Fruit fly (Drosophila melanogaster) whole organism, embryonic: ENCODE results near the gene CG43051.

Experiments
- Atf6 ChIP-seq: fragments of 200-800 bp; sonication (Bioruptor generic); IDR thresholded peaks from 2 replicates; pipeline ENCODE4 v1.3.6; 2022; ENCODE audit warnings: missing biosample characterization, missing genetic modification characterization
- BEAF-32 ChIP-seq: fragments of 200-800 bp; sonication (Bioruptor generic); optimal IDR thresholded peaks from 3 replicates; lab custom pipeline; 2017; ENCODE audit warnings: missing biosample characterization, missing genetic modification characterization, mild to moderate bottlenecking, moderate library complexity, missing genetic modification reagents
- Blimp-1 ChIP-seq: fragments of 200-800 bp; sonication (Bioruptor generic); optimal IDR thresholded peaks from 3 replicates; lab custom pipeline; 2018; ENCODE audit warnings: missing biosample characterization, missing genetic modification characterization, mild to moderate bottlenecking, moderate library complexity, missing genetic modification reagents
- CG1024 ChIP-seq: fragments of 200-800 bp; sonication (Bioruptor generic); IDR thresholded peaks from 2 replicates; pipeline ENCODE4 v1.3.6; 2022; ENCODE audit warnings: missing biosample characterization, missing genetic modification characterization
- CG12659 ChIP-seq: fragments of 200-800 bp; sonication (Bioruptor generic); optimal IDR thresholded peaks from 3 replicates; lab custom pipeline; 2017; ENCODE audit warnings: mild to moderate bottlenecking, missing biosample characterization, missing genetic modification reagents, missing genetic modification characterization
- CG15479 ChIP-seq: fragments of 200-800 bp; sonication (Bioruptor generic); optimal IDR thresholded peaks from 3 replicates; lab custom pipeline; 2019; ENCODE audit warnings: missing biosample characterization, mild to moderate bottlenecking, missing genetic modification characterization, moderate library complexity
- CG18619 ChIP-seq: fragments of 200-800 bp; sonication (Bioruptor generic); optimal IDR thresholded peaks from 3 replicates; lab custom pipeline; 2017; ENCODE audit warnings: missing biosample characterization, mild to moderate bottlenecking, missing genetic modification characterization
- CG30020 ChIP-seq: fragments of 200-800 bp; optimal IDR thresholded peaks from 2 replicates; lab custom pipeline; 2019; ENCODE audit warnings: missing biosample characterization, mild to moderate bottlenecking, missing genetic modification characterization, moderate library complexity
- CG31365 ChIP-seq: fragments of 200-800 bp; sonication (Bioruptor generic); optimal IDR thresholded peaks from 2 replicates; lab custom pipeline; 2018; ENCODE audit warnings: missing biosample characterization, mild to moderate bottlenecking, missing genetic modification characterization
- CG3163 ChIP-seq: fragments of 200-800 bp; sonication (Bioruptor generic); optimal IDR thresholded peaks from 3 replicates; lab custom pipeline; 2016; ENCODE audit warnings: missing biosample characterization, missing genetic modification characterization
- CG4282 ChIP-seq: fragments of 200-800 bp; sonication (Bioruptor generic); optimal IDR thresholded peaks from 2 replicates; lab custom pipeline; 2016; ENCODE audit warnings: missing biosample characterization, missing genetic modification characterization
- CG4404 ChIP-seq: fragments of 200-800 bp; sonication (Bioruptor generic); IDR thresholded peaks from 2 replicates; pipeline ENCODE4 v1.3.6; 2022; ENCODE audit warnings: missing biosample characterization, missing genetic modification characterization
- CG6272 ChIP-seq: fragments of 200-800 bp; sonication (Bioruptor generic); IDR thresholded peaks from 2 replicates; pipeline ENCODE4 v1.3.6; 2022; ENCODE audit warnings: missing biosample characterization, missing genetic modification characterization
- CG6683 ChIP-seq: fragments of 200-800 bp; sonication (Bioruptor generic); optimal IDR thresholded peaks from 2 replicates; lab custom pipeline; 2017; ENCODE audit warnings: missing biosample characterization, mild to moderate bottlenecking, missing genetic modification characterization, missing genetic modification reagents
- CG7357 ChIP-seq: fragments of 200-800 bp; sonication (Bioruptor generic); IDR thresholded peaks from 3 replicates; pipeline ENCODE4 v1.3.6; 2022; ENCODE audit warnings: missing biosample characterization, missing genetic modification characterization
- Doc2 ChIP-seq: fragments of 200-800 bp; sonication (Bioruptor generic); IDR thresholded peaks from 2 replicates; pipeline ENCODE4 v1.3.6; 2022; ENCODE audit warnings: missing biosample characterization, missing genetic modification characterization
- Dref ChIP-seq: fragments of 200-800 bp; sonication (Bioruptor generic); IDR thresholded peaks from 2 replicates; pipeline ENCODE4 v1.3.6; 2022; ENCODE audit warnings: missing biosample characterization, missing genetic modification characterization
- Drgx ChIP-seq: fragments of 200-800 bp; sonication (Bioruptor generic); IDR thresholded peaks from 2 replicates; pipeline ENCODE4 v1.3.6; 2022; ENCODE audit warnings: missing biosample characterization, missing genetic modification characterization
- E2f1 ChIP-seq: fragments of 200-800 bp; sonication (Bioruptor generic); IDR thresholded peaks from 2 replicates; pipeline ENCODE4 v1.3.6; 2022; ENCODE audit warnings: missing biosample characterization, missing genetic modification characterization
- HLHmδ ChIP-seq: fragments of 200-800 bp; sonication (Bioruptor generic); optimal IDR thresholded peaks from 2 replicates; lab custom pipeline; 2018; ENCODE audit warnings: missing biosample characterization, mild to moderate bottlenecking, missing genetic modification characterization, moderate library complexity
- HmgD ChIP-seq: fragments of 200-800 bp; sonication (Bioruptor generic); optimal IDR thresholded peaks from 3 replicates; lab custom pipeline; 2016; ENCODE audit warnings: missing biosample characterization, missing genetic modification characterization
- Neu2 ChIP-seq: fragments of 200-800 bp; sonication (Bioruptor generic); optimal IDR thresholded peaks from 3 replicates; lab custom pipeline; 2016; ENCODE audit warnings: missing biosample characterization, missing genetic modification characterization, borderline replicate concordance
- Nf-YC ChIP-seq: fragments of 200-800 bp; optimal IDR thresholded peaks from 3 replicates; lab custom pipeline; 2019; ENCODE audit warnings: missing biosample characterization, mild to moderate bottlenecking, missing genetic modification characterization, moderate library complexity
- cad ChIP-seq: fragments of >200 bp; optimal IDR thresholded peaks from 2 replicates; lab custom pipeline; 2017; ENCODE audit warnings: missing biosample characterization, missing genetic modification characterization
- exex ChIP-seq: fragments of 200-800 bp; sonication (Bioruptor generic); optimal IDR thresholded peaks from 4 replicates; lab custom pipeline; 2018; ENCODE audit warnings: missing biosample characterization, mild to moderate bottlenecking, missing genetic modification characterization, moderate library complexity
- fd96Cb ChIP-seq: fragments of 200-800 bp; sonication (Bioruptor generic); optimal IDR thresholded peaks from 2 replicates; lab custom pipeline; 2018; ENCODE audit warnings: missing biosample characterization, mild to moderate bottlenecking, missing genetic modification characterization, moderate library complexity
- grau ChIP-seq: fragments of 200-800 bp; optimal IDR thresholded peaks from 3 replicates; lab custom pipeline; 2019; ENCODE audit warnings: missing biosample characterization, mild to moderate bottlenecking, missing genetic modification characterization, moderate library complexity
- grn ChIP-seq: fragments of 200-800 bp; sonication (Bioruptor generic); optimal IDR thresholded peaks from 3 replicates; lab custom pipeline; 2017; ENCODE audit warnings: missing biosample characterization, missing genetic modification characterization
- lmd ChIP-seq: fragments of 200-800 bp; sonication (Bioruptor generic); IDR thresholded peaks from 2 replicates; pipeline ENCODE4 v1.3.6; 2022; ENCODE audit warnings: missing biosample characterization, missing genetic modification characterization
- pho ChIP-seq: fragments of 200-800 bp; sonication (Bioruptor generic); optimal IDR thresholded peaks from 2 replicates; lab custom pipeline; 2016; ENCODE audit warnings: missing biosample characterization, missing genetic modification characterization
- pum ChIP-seq: fragments of 200-800 bp; sonication (Bioruptor generic); optimal IDR thresholded peaks from 2 replicates; lab custom pipeline; 2016; ENCODE audit warnings: missing biosample characterization, missing genetic modification characterization
- ranshi ChIP-seq: fragments of 200-800 bp; sonication (Bioruptor generic); IDR thresholded peaks from 2 replicates; pipeline ENCODE4 v1.3.6; 2022; ENCODE audit warnings: missing biosample characterization, missing genetic modification characterization
- row ChIP-seq: fragments of 200-800 bp; sonication (Bioruptor generic); IDR thresholded peaks from 3 replicates; pipeline ENCODE4 v1.3.6; 2022; ENCODE audit warnings: missing biosample characterization, missing genetic modification characterization
- sd ChIP-seq: fragments of 200-800 bp; sonication (Bioruptor generic); optimal IDR thresholded peaks from 3 replicates; lab custom pipeline; 2018; ENCODE audit warnings: missing biosample characterization, mild to moderate bottlenecking, missing genetic modification characterization, moderate library complexity
- sens ChIP-seq: fragments of 200-800 bp; sonication (Bioruptor generic); peaks from one replicate; lab custom pipeline; 2016; ENCODE audit warnings: missing biosample characterization, missing genetic modification characterization
- tgo ChIP-seq: fragments of 200-800 bp; sonication (Bioruptor generic); IDR thresholded peaks from 3 replicates; pipeline ENCODE4 v1.3.6; 2022; ENCODE audit warnings: missing biosample characterization, missing genetic modification characterization
- tll ChIP-seq, 2 experiments: fragments of 200-800 bp in 1 of 2; fragments of >200 bp in 1 of 2; sonication (Bioruptor generic) in 1 of 2; optimal IDR thresholded peaks; 2 replicates each; lab custom pipeline; 2017 to 2019; ENCODE audit warnings: missing biosample characterization in 2 of 2, missing genetic modification characterization in 2 of 2, mild to moderate bottlenecking in 1 of 2, moderate library complexity in 1 of 2
- tup ChIP-seq: fragments of 200-800 bp; sonication (Bioruptor generic); optimal IDR thresholded peaks from 2 replicates; lab custom pipeline; 2016; ENCODE audit warnings: missing biosample characterization, mild to moderate bottlenecking, missing genetic modification characterization, moderate library complexity
- vfl ChIP-seq: fragments of 200-800 bp; sonication (Bioruptor generic); optimal IDR thresholded peaks from 2 replicates; lab custom pipeline; 2016; ENCODE audit warnings: missing biosample characterization, missing genetic modification characterization

The CG43051 gene

DNA sequence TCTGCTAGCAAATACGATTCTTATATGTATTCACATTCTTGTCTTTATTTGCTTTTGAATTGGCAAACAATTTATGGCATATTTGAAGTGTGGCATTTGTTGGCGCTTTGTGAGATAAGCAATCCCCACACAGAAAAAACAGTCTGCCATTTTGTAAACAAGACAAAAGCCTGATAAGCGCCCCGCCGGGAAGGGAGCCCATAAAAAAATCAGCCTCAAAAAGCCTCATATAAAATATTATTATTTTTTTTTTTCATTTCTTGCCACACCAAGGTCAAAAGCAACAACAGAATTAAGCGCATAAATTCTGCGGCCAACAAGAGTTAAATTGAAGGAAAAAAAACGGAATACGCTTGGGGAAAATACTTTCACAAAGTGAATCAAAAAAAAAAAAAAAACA, 32.4 kb upstream of the CG43051 start (continued):
- TF ChIP-seq ranshi (GFP tag; lab: Robert Waterston, UW): no peak
- TF ChIP-seq tgo: no peak
- no peak for TF ChIP-seq HLHmδ
- no peak for TF ChIP-seq CG1024 (GFP tag; lab: Robert Waterston, UW)
- no peak for TF ChIP-seq E2f1 (GFP tag; lab: Robert Waterston, UW)
- no peak for TF ChIP-seq CG6272 (GFP tag; lab: Robert Waterston, UW)
- TF ChIP-seq pum: no peak
- no peak for TF ChIP-seq Drgx
- no peak for TF ChIP-seq CG3163
- no peak for TF ChIP-seq pho (GFP tag; lab: Kevin White, UChicago)
- TF ChIP-seq grau (tag; lab: Kevin White, UChicago): peak; percentile 24
- peak; percentile 19 for TF ChIP-seq vfl (GFP tag; lab: Kevin White, UChicago)
- TF ChIP-seq HmgD (GFP tag; lab: Kevin White, UChicago): no peak
- no peak for TF ChIP-seq CG30020 (tag; lab: Kevin White, UChicago)
- no peak for TF ChIP-seq Doc2 (GFP tag; lab: Robert Waterston, UW)
- no peak for TF ChIP-seq CG7357 (GFP tag; lab: Robert Waterston, UW)
- TF ChIP-seq lmd: no peak
- TF ChIP-seq CG31365 (tag; lab: Kevin White, UChicago): peak; percentile 5
- no peak for TF ChIP-seq Neu2 (GFP tag; lab: Kevin White, UChicago)
- TF ChIP-seq fd96Cb (tag; lab: Kevin White, UChicago): no peak

DNA sequence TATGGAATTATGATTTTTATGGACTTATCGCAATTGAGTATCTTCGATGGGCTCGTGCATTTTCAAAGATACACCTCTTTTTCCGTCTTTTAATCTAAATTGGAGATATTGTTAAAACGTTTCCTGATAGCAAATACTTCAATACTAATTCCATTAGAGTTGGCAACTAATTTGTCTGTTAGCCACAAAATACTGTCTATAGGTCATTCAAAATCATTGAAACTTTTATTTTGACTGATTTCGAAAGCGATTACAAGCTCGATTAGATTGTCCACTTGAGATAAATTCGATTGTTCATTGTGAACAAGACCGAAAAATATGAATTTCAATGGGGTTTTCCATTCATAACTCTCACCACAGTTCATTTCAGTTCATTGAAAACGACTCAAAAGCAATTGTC, 31.6 kb upstream of the CG43051 start:
- TF ChIP-seq CG4282 (GFP tag; lab: Kevin White, UChicago) (no peak), CG4404 (GFP tag; lab: Robert Waterston, UW) (no peak), grn (GFP tag; lab: Kevin White, UChicago) (peak; percentile 75), CG6683 (GFP tag; lab: Kevin White, UChicago) (no peak), CG18619 (no peak), exex (tag; lab: Kevin White, UChicago) (peak; percentile 69)

DNA sequence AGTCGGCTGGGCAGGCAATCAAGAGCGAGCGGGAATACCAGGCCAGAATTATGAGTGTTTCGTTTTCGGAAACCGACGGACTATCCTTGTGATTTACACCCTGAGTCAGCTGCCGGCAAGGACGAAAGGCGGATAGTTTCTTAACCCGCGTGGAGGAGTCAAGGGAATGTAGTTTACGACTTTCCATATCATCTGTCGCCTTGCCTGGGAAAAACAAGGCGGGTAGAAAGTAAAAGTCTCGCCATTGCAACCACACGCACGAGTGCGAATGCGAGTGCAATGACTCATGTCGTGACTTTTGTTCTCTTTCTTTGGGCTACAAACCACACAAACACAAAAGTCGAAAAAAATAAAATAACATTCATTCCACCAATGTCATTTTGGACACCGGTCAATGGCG, 29.2 kb upstream of the CG43051 start:
- TF ChIP-seq sens (peak; percentile 46), CG15479 (GFP tag; lab: Kevin White, UChicago) (peak; percentile 22), tll (GFP tag; optimal IDR thresholded peaks at IDR 0.05; lab: Kevin White, UChicago) (peak in 1 of 2 experiments; percentile 91), BEAF-32 (GFP tag; lab: Kevin White, UChicago) (no peak), cad (GFP tag; lab: Kevin White, UChicago) (peak; percentile 75), Blimp-1 (GFP tag; lab: Kevin White, UChicago) (peak; percentile 20)

dm6 chr2L:12479994-12480393, 27.7 kb upstream of the CG43051 start:
- TF ChIP-seq Nf-YC (tag; lab: Kevin White, UChicago) (no peak), Atf6 (no peak), Dref (GFP tag; lab: Robert Waterston, UW) (no peak), tup (GFP tag; lab: Kevin White, UChicago) (no peak), row (GFP tag; lab: Robert Waterston, UW) (no peak), sd (tag; lab: Kevin White, UChicago) (peak; percentile 48), CG12659 (GFP tag; lab: Kevin White, UChicago) (no peak)
